Worm (Caenorhabditis elegans) whole organism, mixed stage, embryonic: ENCODE data around the gene gck-2.

Source experiments
- unc-62 ChIP-seq: fragments of 150-350 bp; optimal IDR thresholded peaks from 2 replicates; lab custom pipeline; 2014; ENCODE audit warnings: missing biosample characterization, missing genetic modification reagents, missing genetic modification characterization
- ztf-11 ChIP-seq: fragments of 150-350 bp; optimal IDR thresholded peaks from 2 replicates; lab custom pipeline; 2014; ENCODE audit warnings: missing biosample characterization, missing genetic modification characterization

DNA sequence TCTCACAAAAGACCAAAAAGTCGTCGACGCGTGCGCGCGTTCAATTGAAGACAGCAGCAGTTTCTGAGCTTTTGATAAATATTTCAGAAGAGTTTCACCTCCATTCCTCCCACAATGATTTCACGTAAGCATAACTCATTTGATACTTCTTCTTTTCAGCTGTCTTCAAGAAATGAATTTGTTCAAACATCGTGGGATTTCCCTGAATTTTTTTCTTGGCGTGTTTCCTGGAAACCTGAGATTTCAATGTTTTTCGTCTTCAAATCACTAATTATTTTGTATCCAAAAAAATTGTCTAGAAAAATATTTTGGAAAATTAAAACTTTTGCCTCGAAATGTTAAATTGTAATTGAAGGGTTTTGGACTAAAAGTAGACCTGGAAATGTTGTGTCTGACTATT is 14.0 kb downstream of the gck-2 start:
- TF ChIP-seq ztf-11 (tag; lab: Kevin White, UChicago) (no peak), unc-62 (no peak)
